Fruit fly (Drosophila melanogaster) whole organism, embryonic: ENCODE measurements around the gene MED18.

Experiments
- Ada2b ChIP-seq: fragments of 200-800 bp; sonication (Bioruptor generic); IDR thresholded peaks from 2 replicates; pipeline ENCODE4 v1.3.6; 2022; ENCODE audit warnings: missing biosample characterization, missing genetic modification characterization
- Awh ChIP-seq: fragments of 200-800 bp; sonication (Bioruptor generic); IDR thresholded peaks from 2 replicates; pipeline ENCODE4, ENCODE4 v1.3.6; 2022; ENCODE audit warnings: missing biosample characterization, missing genetic modification characterization
- CG10147 ChIP-seq: fragments of 200-800 bp; sonication (Bioruptor generic); optimal IDR thresholded peaks from 2 replicates; lab custom pipeline; 2019; ENCODE audit warnings: missing biosample characterization, mild to moderate bottlenecking, missing genetic modification characterization, moderate library complexity
- CG10321 ChIP-seq: fragments of 200-800 bp; sonication (Bioruptor generic); IDR thresholded peaks from 2 replicates; pipeline ENCODE4 v1.3.6; 2022; ENCODE audit warnings: missing biosample characterization, missing genetic modification characterization
- CG11085 ChIP-seq: fragments of 200-800 bp; sonication (Bioruptor generic); IDR thresholded peaks from 2 replicates; pipeline ENCODE4 v1.3.6; 2022; ENCODE audit warnings: missing biosample characterization, missing genetic modification characterization
- CG12391 ChIP-seq: fragments of 200-800 bp; sonication (Bioruptor generic); optimal IDR thresholded peaks from 3 replicates; lab custom pipeline; 2018; ENCODE audit warnings: missing biosample characterization, mild to moderate bottlenecking, missing genetic modification characterization, moderate library complexity
- CG12659 ChIP-seq: fragments of 200-800 bp; sonication (Bioruptor generic); optimal IDR thresholded peaks from 3 replicates; lab custom pipeline; 2017; ENCODE audit warnings: mild to moderate bottlenecking, missing biosample characterization, missing genetic modification reagents, missing genetic modification characterization
- CG13123 ChIP-seq: fragments of 200-800 bp; sonication (Bioruptor generic); optimal IDR thresholded peaks from 2 replicates; lab custom pipeline; 2016; ENCODE audit warnings: missing biosample characterization, missing genetic modification characterization
- CG2678 ChIP-seq: fragments of 200-800 bp; sonication (Bioruptor generic); optimal IDR thresholded peaks from 3 replicates; lab custom pipeline; 2019; ENCODE audit warnings: missing biosample characterization, mild to moderate bottlenecking, missing genetic modification characterization, moderate library complexity
- CG31224 ChIP-seq: fragments of 200-800 bp; sonication (Bioruptor generic); IDR thresholded peaks from 2 replicates; pipeline ENCODE4 v1.3.6; 2022; ENCODE audit warnings: missing biosample characterization, missing genetic modification characterization
- CG3281 ChIP-seq: fragments of 200-800 bp; sonication (Bioruptor generic); optimal IDR thresholded peaks from 3 replicates; lab custom pipeline; 2017; ENCODE audit warnings: missing biosample characterization, mild to moderate bottlenecking, missing genetic modification characterization
- CG42726 ChIP-seq: fragments of 200-800 bp; sonication (Bioruptor generic); IDR thresholded peaks from 2 replicates; pipeline ENCODE4 v1.3.6; 2022; ENCODE audit warnings: missing biosample characterization, missing genetic modification characterization; ENCODE audit not compliant: partially characterized antibody
- CG4854 ChIP-seq: fragments of 200-800 bp; sonication (Bioruptor generic); optimal IDR thresholded peaks from 2 replicates; lab custom pipeline; 2016; ENCODE audit warnings: missing biosample characterization, missing genetic modification characterization, inconsistent platforms
- CG7556 ChIP-seq: fragments of 200-800 bp; sonication (Bioruptor generic); optimal IDR thresholded peaks from 2 replicates; lab custom pipeline; 2017; ENCODE audit warnings: missing biosample characterization, mild to moderate bottlenecking, missing genetic modification characterization
- CG9817 ChIP-seq: fragments of 200-800 bp; sonication (Bioruptor generic); optimal IDR thresholded peaks from 2 replicates; lab custom pipeline; 2018; ENCODE audit warnings: missing biosample characterization, mild to moderate bottlenecking, missing genetic modification characterization, moderate library complexity
- Doc2 ChIP-seq: fragments of 200-800 bp; sonication (Bioruptor generic); IDR thresholded peaks from 2 replicates; pipeline ENCODE4 v1.3.6; 2022; ENCODE audit warnings: missing biosample characterization, missing genetic modification characterization
- Fer1 ChIP-seq: fragments of 200-800 bp; sonication (Bioruptor generic); optimal IDR thresholded peaks from 2 replicates; lab custom pipeline; 2017; ENCODE audit warnings: missing biosample characterization, mild to moderate bottlenecking, missing genetic modification characterization
- MBD-R2 ChIP-seq: fragments of 200-800 bp; sonication (Bioruptor generic); IDR thresholded peaks from 2 replicates; pipeline ENCODE4 v1.3.6; 2022; ENCODE audit warnings: missing biosample characterization, missing genetic modification characterization
- Meics ChIP-seq: fragments of 200-800 bp; sonication (Bioruptor generic); optimal IDR thresholded peaks from 2 replicates; lab custom pipeline; 2017; ENCODE audit warnings: missing biosample characterization, mild to moderate bottlenecking, missing genetic modification characterization
- NFAT ChIP-seq: fragments of 200-800 bp; sonication (Bioruptor generic); IDR thresholded peaks from 2 replicates; pipeline ENCODE4 v1.3.6; 2022; ENCODE audit warnings: missing biosample characterization, missing genetic modification characterization
- Nf-YA ChIP-seq: fragments of 200-800 bp; sonication (Bioruptor generic); IDR thresholded peaks from 2 replicates; pipeline ENCODE4 v1.3.6; 2022; ENCODE audit warnings: missing biosample characterization, missing genetic modification characterization
- Rfx ChIP-seq: fragments of 200-800 bp; sonication (Bioruptor generic); IDR thresholded peaks from 2 replicates; pipeline ENCODE4 v1.3.6; 2022; ENCODE audit warnings: missing biosample characterization, missing genetic modification characterization
- Stat92E ChIP-seq, 3 experiments: fragments of >200 bp in 2 of 3; fragments of 200-800 bp in 1 of 3; sonication (Bioruptor generic) in 1 of 3; optimal IDR thresholded peaks; 2 replicates each; lab custom pipeline; 2017 to 2019; ENCODE audit warnings: missing biosample characterization in 3 of 3, missing genetic modification characterization in 3 of 3, mild to moderate bottlenecking in 1 of 3, moderate library complexity in 1 of 3
- Tbp ChIP-seq: fragments of >200 bp; optimal IDR thresholded peaks from 2 replicates; lab custom pipeline; 2018; ENCODE audit warnings: missing biosample characterization, missing genetic modification characterization
- Usf ChIP-seq: fragments of 200-800 bp; sonication (Bioruptor generic); optimal IDR thresholded peaks from 2 replicates; lab custom pipeline; 2017; ENCODE audit warnings: missing genotype, missing biosample characterization, missing genetic modification characterization
- abd-A ChIP-seq: fragments of 200-800 bp; sonication (Bioruptor generic); optimal IDR thresholded peaks from 3 replicates; lab custom pipeline; 2019; ENCODE audit warnings: missing biosample characterization, mild to moderate bottlenecking, missing genetic modification characterization, moderate library complexity
- bcd ChIP-seq: fragments of 200-800 bp; sonication (Bioruptor generic); optimal IDR thresholded peaks from 2 replicates; lab custom pipeline; 2017; ENCODE audit warnings: missing biosample characterization, mild to moderate bottlenecking, missing genetic modification characterization
- cg ChIP-seq: fragments of 200-800 bp; sonication (Bioruptor generic); optimal IDR thresholded peaks from 3 replicates; lab custom pipeline; 2019; ENCODE audit warnings: missing biosample characterization, mild to moderate bottlenecking, missing genetic modification characterization, moderate library complexity
- croc ChIP-seq: fragments of 200-800 bp; sonication (Bioruptor generic); conservative IDR thresholded peaks from 3 replicates; pipeline ENCODE4 v1.3.6; 2022; ENCODE audit warnings: missing biosample characterization, missing genetic modification characterization
- da ChIP-seq: fragments of 200-800 bp; sonication (Bioruptor generic); optimal IDR thresholded peaks from 2 replicates; lab custom pipeline; 2016; ENCODE audit warnings: missing biosample characterization, missing genetic modification characterization
- dpn ChIP-seq, 2 experiments: fragments of 200-800 bp; sonication (Bioruptor generic); optimal IDR thresholded peaks; 3 replicates each; lab custom pipeline; 2016; ENCODE audit warnings: missing biosample characterization in 2 of 2, missing genetic modification characterization in 2 of 2
- eve ChIP-seq, 2 experiments: fragments of >200 bp; optimal IDR thresholded peaks; 2 replicates each; lab custom pipeline; 2017; ENCODE audit warnings: missing biosample characterization in 2 of 2, missing genetic modification characterization in 2 of 2
- exex ChIP-seq: fragments of 200-800 bp; sonication (Bioruptor generic); optimal IDR thresholded peaks from 4 replicates; lab custom pipeline; 2018; ENCODE audit warnings: missing biosample characterization, mild to moderate bottlenecking, missing genetic modification characterization, moderate library complexity
- fd96Cb ChIP-seq: fragments of 200-800 bp; sonication (Bioruptor generic); optimal IDR thresholded peaks from 2 replicates; lab custom pipeline; 2018; ENCODE audit warnings: missing biosample characterization, mild to moderate bottlenecking, missing genetic modification characterization, moderate library complexity
- gcm2 ChIP-seq: fragments of 200-800 bp; sonication (Bioruptor generic); optimal IDR thresholded peaks from 2 replicates; lab custom pipeline; 2016; ENCODE audit warnings: missing biosample characterization, missing genetic modification characterization
- ham ChIP-seq: fragments of 200-800 bp; sonication (Bioruptor generic); IDR thresholded peaks from 2 replicates; pipeline ENCODE4 v1.3.6; 2022; ENCODE audit warnings: missing biosample characterization, missing genetic modification characterization
- ken ChIP-seq: fragments of 200-800 bp; sonication (Bioruptor generic); IDR thresholded peaks from 3 replicates; pipeline ENCODE4 v1.3.6; 2022; ENCODE audit warnings: missing biosample characterization, missing genetic modification characterization
- lmd ChIP-seq: fragments of 200-800 bp; sonication (Bioruptor generic); IDR thresholded peaks from 2 replicates; pipeline ENCODE4 v1.3.6; 2022; ENCODE audit warnings: missing biosample characterization, missing genetic modification characterization
- lov ChIP-seq, 2 experiments: fragments of 200-800 bp in 1 of 2; fragments of >200 bp in 1 of 2; sonication (Bioruptor generic) in 1 of 2; IDR thresholded peaks in 1 of 2; optimal IDR thresholded peaks in 1 of 2; 2 replicates in 1 of 2; 3 replicates in 1 of 2; pipeline versions ENCODE4 v1.3.6 to Lab custom; 2017 to 2022; ENCODE audit warnings: missing biosample characterization in 1 of 2, missing genetic modification characterization in 1 of 2
- mam ChIP-seq: fragments of 200-800 bp; sonication (Bioruptor generic); optimal IDR thresholded peaks from 3 replicates; lab custom pipeline; 2016; ENCODE audit warnings: missing biosample characterization, missing genetic modification characterization
- nau ChIP-seq: fragments of 200-800 bp; sonication (Bioruptor generic); optimal IDR thresholded peaks from 3 replicates; lab custom pipeline; 2017; ENCODE audit warnings: missing biosample characterization, mild to moderate bottlenecking, missing genetic modification characterization, missing genetic modification reagents
- onecut ChIP-seq: fragments of 200-800 bp; sonication (Bioruptor generic); IDR thresholded peaks from 2 replicates; pipeline ENCODE4 v1.3.6; 2022; ENCODE audit warnings: missing biosample characterization, missing genetic modification characterization
- pan ChIP-seq, 4 experiments: fragments of >200 bp in 3 of 4; fragments of 200-800 bp in 1 of 4; sonication (Bioruptor generic) in 1 of 4; optimal IDR thresholded peaks in 3 of 4; IDR thresholded peaks in 1 of 4; 2 replicates each; pipeline versions ENCODE4 v1.3.6 to Lab custom; 2017 to 2022; ENCODE audit warnings: missing biosample characterization in 2 of 4, missing genetic modification characterization in 2 of 4, mixed read lengths in 1 of 4
- pho ChIP-seq: fragments of 200-800 bp; sonication (Bioruptor generic); optimal IDR thresholded peaks from 2 replicates; lab custom pipeline; 2016; ENCODE audit warnings: missing biosample characterization, missing genetic modification characterization
- repo ChIP-seq: fragments of 200-800 bp; sonication (Bioruptor generic); optimal IDR thresholded peaks from 2 replicates; lab custom pipeline; 2016; ENCODE audit warnings: missing biosample characterization, missing genetic modification characterization
- sob ChIP-seq: fragments of 200-800 bp; sonication (Bioruptor generic); IDR thresholded peaks from 2 replicates; pipeline ENCODE4 v1.3.6; 2022; ENCODE audit warnings: missing biosample characterization, missing genetic modification characterization
- tgo ChIP-seq: fragments of 200-800 bp; sonication (Bioruptor generic); IDR thresholded peaks from 3 replicates; pipeline ENCODE4 v1.3.6; 2022; ENCODE audit warnings: missing biosample characterization, missing genetic modification characterization
- twi ChIP-seq: fragments of 200-800 bp; optimal IDR thresholded peaks from 2 replicates; lab custom pipeline; 2019; ENCODE audit warnings: missing biosample characterization, mild to moderate bottlenecking, missing genetic modification characterization, moderate library complexity
- vvl ChIP-seq: fragments of 200-800 bp; sonication (Bioruptor generic); IDR thresholded peaks from 2 replicates; pipeline ENCODE4 v1.3.6; 2022; ENCODE audit warnings: missing biosample characterization, missing genetic modification characterization

The MED18 gene

DNA sequence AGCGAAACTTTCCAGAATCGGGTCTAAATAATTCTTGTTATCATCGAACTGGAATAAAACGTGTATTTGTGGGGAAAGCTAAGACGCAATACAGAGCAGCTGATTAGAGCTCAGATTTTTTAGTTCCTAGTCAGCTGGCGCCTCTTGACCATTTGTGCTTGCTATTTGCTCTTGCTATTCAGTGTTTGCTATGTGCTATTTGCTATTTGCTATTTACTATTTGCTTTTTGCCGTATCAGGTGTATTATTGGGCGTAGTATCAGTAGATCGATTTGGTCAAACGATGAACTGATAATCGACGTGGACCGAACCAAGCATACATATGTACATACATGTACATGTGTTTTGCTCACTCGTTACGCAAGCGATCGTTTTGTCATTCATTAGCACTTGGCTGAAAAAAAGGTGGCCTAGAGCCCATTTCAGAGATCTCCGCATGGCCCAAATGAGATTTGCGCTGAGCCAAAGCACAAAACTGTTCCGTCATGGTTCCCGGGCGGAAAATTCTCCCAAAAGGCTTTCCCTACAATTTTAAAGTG lies 20.2 kb upstream of the MED18 start (continued):
- TF ChIP-seq exex (tag; lab: Kevin White, UChicago) (peak; percentile 72), fd96Cb (tag; lab: Kevin White, UChicago) (no peak), abd-A (tag; lab: Kevin White, UChicago) (no peak), MBD-R2 (GFP tag; lab: Robert Waterston, UW) (peak; percentile 26; the same call in 1 of the 2 replicates), pho (GFP tag; lab: Kevin White, UChicago) (peak; percentile 72), Awh (GFP tag; lab: Robert Waterston, UW) (peak; percentile 70), Fer1 (GFP tag; lab: Kevin White, UChicago) (peak; percentile 67), nau (GFP tag; lab: Kevin White, UChicago) (peak; percentile 62), Meics (peak; percentile 71), Rfx (GFP tag; lab: Robert Waterston, UW) (peak; percentile 72; the same call in 1 of the 2 replicates), Ada2b (peak; percentile 33; the same call in 1 of the 2 replicates), CG12391 (tag; lab: Kevin White, UChicago) (peak; percentile 2), repo (GFP tag; lab: Kevin White, UChicago) (peak; percentile 27), Stat92E (GFP tag; optimal IDR thresholded peaks at IDR 0.05; lab: Kevin White, UChicago) (no peak), CG2678 (tag; lab: Kevin White, UChicago) (peak; percentile 68), CG13123 (GFP tag; lab: Kevin White, UChicago) (peak; percentile 49), CG3281 (GFP tag; lab: Kevin White, UChicago) (peak; percentile 55), tgo (GFP tag; lab: Robert Waterston, UW) (peak; percentile 27; the same call in 1 of the 3 replicates), da (peak; percentile 54), CG12659 (peak; percentile 53), Nf-YA (peak; percentile 34; the same call in 1 of the 2 replicates), cg (GFP tag; lab: Kevin White, UChicago) (no peak), CG11085 (no peak), pan (optimal IDR thresholded peaks at IDR 0.05; lab: Kevin White, UChicago) (no peak), pan (GFP tag; optimal IDR thresholded peaks at IDR 0.05 in 1 of 2, IDR thresholded peaks at IDR 0.05 in 1 of 2) (peak in 1 of 2 experiments; percentile 63), lmd (GFP tag; lab: Robert Waterston, UW) (no peak), dpn (GFP tag; optimal IDR thresholded peaks at IDR 0.05; lab: Kevin White, UChicago) (peak in 1 of 2 experiments; percentile 55), NFAT (GFP tag; lab: Robert Waterston, UW) (0 out of 2 replicates have a peak, but pooled peaks have one; percentile 54), Usf (GFP tag; lab: Kevin White, UChicago) (no peak), gcm2 (GFP tag; lab: Kevin White, UChicago) (no peak), croc (GFP tag; lab: Robert Waterston, UW) (no peak), vvl (GFP tag; lab: Robert Waterston, UW) (peak; percentile 35), CG4854 (GFP tag; lab: Kevin White, UChicago) (peak; percentile 13), ken (no peak), Tbp (GFP tag; lab: Kevin White, UChicago) (no peak), Doc2 (GFP tag; lab: Robert Waterston, UW) (no peak), CG10321 (GFP tag; lab: Robert Waterston, UW) (peak; percentile 52; the same call in 1 of the 2 replicates), bcd (GFP tag; lab: Kevin White, UChicago) (peak; percentile 5), CG31224 (GFP tag; lab: Robert Waterston, UW) (0 out of 2 replicates have a peak, but pooled peaks have one; percentile 39), eve (GFP tag; optimal IDR thresholded peaks at IDR 0.05; lab: Kevin White, UChicago) (no peak), lov (optimal IDR thresholded peaks at IDR 0.05; lab: Kevin White, UChicago) (no peak), lov (GFP tag; IDR thresholded peaks at IDR 0.05; lab: Robert Waterston, UW) (no peak), mam (peak; percentile 41), CG42726 (GFP tag; lab: Robert Waterston, UW) (no peak), twi (tag; lab: Kevin White, UChicago) (no peak), onecut (GFP tag; lab: Robert Waterston, UW) (peak; percentile 19; the same call in 1 of the 2 replicates), sob (GFP tag; lab: Robert Waterston, UW) (peak; percentile 46; the same call in 1 of the 2 replicates), CG10147 (GFP tag; lab: Kevin White, UChicago) (no peak), CG9817 (tag; lab: Kevin White, UChicago) (no peak), ham (GFP tag; lab: Robert Waterston, UW) (peak; percentile 57; the same call in 1 of the 2 replicates), CG7556 (GFP tag; lab: Kevin White, UChicago) (peak; percentile 38)
